Comparison of ENCODE assay signal across 1 fruit fly cellular context in the genomic region with DNA sequence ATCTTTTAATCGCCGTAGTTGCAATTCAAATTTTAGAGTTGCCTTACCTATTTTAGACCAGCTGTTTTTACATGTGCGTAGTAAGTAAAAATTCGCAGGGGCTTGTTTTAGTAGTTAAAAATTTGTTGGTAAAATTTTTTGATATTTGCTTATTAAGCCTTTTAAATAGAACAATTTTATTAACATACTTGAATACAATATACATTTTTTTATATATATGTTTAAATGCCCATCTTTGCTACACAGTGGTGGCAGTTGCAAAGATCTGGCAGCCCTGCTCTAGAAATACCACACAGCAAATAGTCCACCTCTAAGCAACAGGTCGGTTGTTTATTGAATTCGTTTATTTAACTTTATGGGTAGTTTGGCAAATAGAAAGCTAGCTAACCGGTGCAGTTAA.
TF ChIP-seq lines count a peak whose summit lies in the region.

CG10467 (minus strand) TSS at position 51 of the 400 bp plus-strand sequence.
loj (plus strand) TSS at position 291 of the 400 bp plus-strand sequence.

TF ChIP-seq in whole organism, embryonic, 481 proteins besides CTCF, POLR2A, EP300 and RAD21 (continued from another document and continues in another):
- TF ChIP-seq Fer2 (tag; optimal IDR thresholded peaks at IDR 0.05; lab: Kevin White, UChicago) (peak; percentile 94), CG18764 (GFP tag; optimal IDR thresholded peaks at IDR 0.05; lab: Kevin White, UChicago) (peak; percentile 92), rib (GFP tag; IDR thresholded peaks at IDR 0.05; lab: Robert Waterston, UW) (peak; percentile 93), oc (tag; optimal IDR thresholded peaks at IDR 0.05; lab: Kevin White, UChicago) (peak; percentile 94), aop (GFP tag; IDR thresholded peaks at IDR 0.05; lab: Robert Waterston, UW) (peak; percentile 77; the same call in 1 of the 2 replicates), dysf (GFP tag; IDR thresholded peaks at IDR 0.05; lab: Robert Waterston, UW) (peak; percentile 98), onecut (GFP tag; IDR thresholded peaks at IDR 0.05; lab: Robert Waterston, UW) (peak; percentile 82), Hmr (GFP tag; optimal IDR thresholded peaks at IDR 0.05; lab: Kevin White, UChicago) (peak; percentile 92), CG4820 (GFP tag; optimal IDR thresholded peaks at IDR 0.05; lab: Kevin White, UChicago) (peak; percentile 96), E2f1 (GFP tag; IDR thresholded peaks at IDR 0.05; lab: Robert Waterston, UW) (peak; percentile 97), Bdp1 (GFP tag; optimal IDR thresholded peaks at IDR 0.05; lab: Kevin White, UChicago) (peak; percentile 78), caup (GFP tag; optimal IDR thresholded peaks at IDR 0.05; lab: Kevin White, UChicago; ENCODE audit: severe bottlenecking) (peak; percentile 89), NK7.1 (GFP tag; optimal IDR thresholded peaks at IDR 0.05; lab: Kevin White, UChicago) (no peak), CG12236 (GFP tag; optimal IDR thresholded peaks at IDR 0.05; lab: Kevin White, UChicago) (peak; percentile 41), Hmx (GFP tag; optimal IDR thresholded peaks at IDR 0.05; lab: Kevin White, UChicago) (peak; percentile 73), CG12744 (GFP tag; optimal IDR thresholded peaks at IDR 0.05; lab: Kevin White, UChicago) (peak; percentile 66), CG2129 (GFP tag; IDR thresholded peaks at IDR 0.05; lab: Robert Waterston, UW; ENCODE audit: partially characterized antibody) (peak; percentile 63), CG1647 (GFP tag; optimal IDR thresholded peaks at IDR 0.05; lab: Kevin White, UChicago) (peak; percentile 74), fd64A (GFP tag; optimal IDR thresholded peaks at IDR 0.05; lab: Kevin White, UChicago) (peak; percentile 36), CG15269 (tag; optimal IDR thresholded peaks at IDR 0.05; lab: Kevin White, UChicago) (peak; percentile 95), CG4617 (GFP tag; optimal IDR thresholded peaks at IDR 0.05; lab: Kevin White, UChicago; ENCODE audit: borderline replicate concordance) (peak; percentile 97), CG18476 (GFP tag; optimal IDR thresholded peaks at IDR 0.05; lab: Kevin White, UChicago) (peak; percentile 83), ase (GFP tag; IDR thresholded peaks at IDR 0.05; lab: Robert Waterston, UW) (peak; percentile 96), CHES-1-like (GFP tag; optimal IDR thresholded peaks at IDR 0.05; lab: Kevin White, UChicago) (peak; percentile 73), CG2712 (tag; optimal IDR thresholded peaks at IDR 0.05; lab: Kevin White, UChicago) (peak; percentile 95), CG1792 (GFP tag; optimal IDR thresholded peaks at IDR 0.05; lab: Kevin White, UChicago) (peak; percentile 65), fd3F (GFP tag; optimal IDR thresholded peaks at IDR 0.05; lab: Kevin White, UChicago) (peak; percentile 96), cad (GFP tag; optimal IDR thresholded peaks at IDR 0.05; lab: Kevin White, UChicago) (no peak), CG6254 (GFP tag; optimal IDR thresholded peaks at IDR 0.05; lab: Kevin White, UChicago) (peak; percentile 80), org-1 (GFP tag; optimal IDR thresholded peaks at IDR 0.05; lab: Kevin White, UChicago) (peak; percentile 75), B-H2 (GFP tag; optimal IDR thresholded peaks at IDR 0.05; lab: Kevin White, UChicago) (peak; percentile 94), CG16815 (GFP tag; optimal IDR thresholded peaks at IDR 0.05; lab: Kevin White, UChicago) (peak; percentile 98), Chrac-16 (GFP tag; optimal IDR thresholded peaks at IDR 0.05; lab: Kevin White, UChicago) (peak; percentile 97), jumu (GFP tag; optimal IDR thresholded peaks at IDR 0.05; lab: Kevin White, UChicago) (peak; percentile 66), Dref (GFP tag; IDR thresholded peaks at IDR 0.05; lab: Robert Waterston, UW) (peak; percentile 47), mam (GFP tag; optimal IDR thresholded peaks at IDR 0.05; lab: Kevin White, UChicago) (peak; percentile 93), HLH54F (GFP tag; optimal IDR thresholded peaks at IDR 0.05; lab: Kevin White, UChicago) (peak; percentile 86), BEAF-32 (GFP tag; optimal IDR thresholded peaks at IDR 0.05; lab: Kevin White, UChicago) (peak; percentile 85), az2 (GFP tag; optimal IDR thresholded peaks at IDR 0.05; lab: Kevin White, UChicago) (peak; percentile 97), CG8281 (tag; optimal IDR thresholded peaks at IDR 0.05; lab: Kevin White, UChicago) (peak; percentile 81), CG1233 (GFP tag; optimal IDR thresholded peaks at IDR 0.05; lab: Kevin White, UChicago) (peak; percentile 93), Xrp1 (GFP tag; IDR thresholded peaks at IDR 0.05; lab: Robert Waterston, UW) (peak; percentile 97), CG7745 (tag; optimal IDR thresholded peaks at IDR 0.05; lab: Kevin White, UChicago) (peak; percentile 4), CG15514 (GFP tag; optimal IDR thresholded peaks at IDR 0.05; lab: Kevin White, UChicago) (peak; percentile 84), Elba2 (GFP tag; optimal IDR thresholded peaks at IDR 0.05; lab: Kevin White, UChicago) (peak; percentile 61), CG34224 (GFP tag; IDR thresholded peaks at IDR 0.05; lab: Robert Waterston, UW; ENCODE audit: partially characterized antibody) (peak; percentile 53; the same call in 1 of the 3 replicates), CG3281 (GFP tag; optimal IDR thresholded peaks at IDR 0.05; lab: Kevin White, UChicago) (peak; percentile 91), cato (GFP tag; optimal IDR thresholded peaks at IDR 0.05; lab: Kevin White, UChicago; ENCODE audit: borderline replicate concordance) (peak; percentile 94), Dbx (GFP tag; IDR thresholded peaks at IDR 0.05; lab: Robert Waterston, UW) (peak; percentile 98), CG17328 (GFP tag; IDR thresholded peaks at IDR 0.05; lab: Robert Waterston, UW) (peak; percentile 96), CG16813 (GFP tag; IDR thresholded peaks at IDR 0.05; lab: Robert Waterston, UW; ENCODE audit: partially characterized antibody) (peak; percentile 75), tin (GFP tag; optimal IDR thresholded peaks at IDR 0.05; lab: Kevin White, UChicago) (peak; percentile 97), CG10147 (GFP tag; optimal IDR thresholded peaks at IDR 0.05; lab: Kevin White, UChicago) (peak; percentile 92), sna (GFP tag; IDR thresholded peaks at IDR 0.05; lab: Robert Waterston, UW; ENCODE audit: partially characterized antibody) (peak; percentile 84), sqz (GFP tag; optimal IDR thresholded peaks at IDR 0.05; lab: Kevin White, UChicago) (no peak), CG10366 (GFP tag; IDR thresholded peaks at IDR 0.05; lab: Robert Waterston, UW) (peak; percentile 97), gsb-n (tag; optimal IDR thresholded peaks at IDR 0.05; lab: Kevin White, UChicago) (peak; percentile 94), MTF-1 (GFP tag; optimal IDR thresholded peaks at IDR 0.05; lab: Kevin White, UChicago; ENCODE audit: borderline replicate concordance) (peak; percentile 84), CG6854 (GFP tag; optimal IDR thresholded peaks at IDR 0.05; lab: Kevin White, UChicago) (peak; percentile 26), schlank (tag; optimal IDR thresholded peaks at IDR 0.05; lab: Kevin White, UChicago) (peak; percentile 64), Side (GFP tag; optimal IDR thresholded peaks at IDR 0.05; lab: Kevin White, UChicago) (peak; percentile 56), ro (GFP tag; IDR thresholded peaks at IDR 0.05; lab: Robert Waterston, UW) (peak; percentile 91), Tbp (GFP tag; optimal IDR thresholded peaks at IDR 0.05; lab: Kevin White, UChicago) (no peak), tap (tag; optimal IDR thresholded peaks at IDR 0.05; lab: Kevin White, UChicago) (peak; percentile 80), CG17186 (GFP tag; optimal IDR thresholded peaks at IDR 0.05; lab: Kevin White, UChicago) (peak; percentile 48), toy (GFP tag; IDR thresholded peaks at IDR 0.05; lab: Robert Waterston, UW) (peak; percentile 90), wor (GFP tag; IDR thresholded peaks at IDR 0.05; lab: Robert Waterston, UW) (peak; percentile 95), crp (GFP tag; optimal IDR thresholded peaks at IDR 0.05; lab: Kevin White, UChicago) (peak; percentile 91 to 97), CG32767 (GFP tag; IDR thresholded peaks at IDR 0.05; lab: Robert Waterston, UW) (peak; percentile 93), CG6683 (GFP tag; optimal IDR thresholded peaks at IDR 0.05; lab: Kevin White, UChicago) (peak; percentile 72), CG16779 (GFP tag; IDR thresholded peaks at IDR 0.05; lab: Robert Waterston, UW) (peak; percentile 88), CG9797 (GFP tag; optimal IDR thresholded peaks at IDR 0.05; lab: Kevin White, UChicago) (peak; percentile 47), disco-r (GFP tag; optimal IDR thresholded peaks at IDR 0.05; lab: Kevin White, UChicago) (peak; percentile 5), bbx (GFP tag; IDR thresholded peaks at IDR 0.05; lab: Robert Waterston, UW; ENCODE audit: partially characterized antibody) (peak; percentile 58), prd (optimal IDR thresholded peaks at IDR 0.05; lab: Kevin White, UChicago) (no peak), prd (GFP tag; IDR thresholded peaks at IDR 0.05; lab: Robert Waterston, UW) (peak; percentile 99), zen2 (GFP tag; IDR thresholded peaks at IDR 0.05; lab: Robert Waterston, UW; ENCODE audit: partially characterized antibody) (no peak), ewg (GFP tag; optimal IDR thresholded peaks at IDR 0.05; lab: Kevin White, UChicago) (peak; percentile 90), CG7963 (GFP tag; IDR thresholded peaks at IDR 0.05; lab: Robert Waterston, UW; ENCODE audit: partially characterized antibody) (no peak), CG32772 (GFP tag; IDR thresholded peaks at IDR 0.05; lab: Robert Waterston, UW) (peak; percentile 98), CG14441 (GFP tag; IDR thresholded peaks at IDR 0.05; lab: Robert Waterston, UW) (peak; percentile 98), CG12219 (GFP tag; optimal IDR thresholded peaks at IDR 0.05; lab: Kevin White, UChicago) (peak; percentile 73), Ssrp (tag; optimal IDR thresholded peaks at IDR 0.05; lab: Kevin White, UChicago) (peak; percentile 98), bcd (GFP tag; optimal IDR thresholded peaks at IDR 0.05; lab: Kevin White, UChicago) (peak; percentile 95), CG13775 (GFP tag; optimal IDR thresholded peaks at IDR 0.05; lab: Kevin White, UChicago) (peak; percentile 96), CG6689 (GFP tag; IDR thresholded peaks at IDR 0.05; lab: Robert Waterston, UW) (peak; percentile 96), CG9727 (GFP tag; optimal IDR thresholded peaks at IDR 0.05; lab: Kevin White, UChicago) (peak; percentile 96), Dfd (GFP tag; optimal IDR thresholded peaks at IDR 0.05; lab: Kevin White, UChicago) (peak in 1 of 2 experiments; percentile 35), otp (GFP tag; IDR thresholded peaks at IDR 0.05; lab: Robert Waterston, UW) (peak; percentile 94), CG2889 (GFP tag; IDR thresholded peaks at IDR 0.05; lab: Robert Waterston, UW) (peak; percentile 96), CG12299 (tag; optimal IDR thresholded peaks at IDR 0.05; lab: Kevin White, UChicago) (peak; percentile 81), mld (GFP tag; IDR thresholded peaks at IDR 0.05; lab: Robert Waterston, UW; ENCODE audit: partially characterized antibody) (no peak), zf30C (GFP tag; optimal IDR thresholded peaks at IDR 0.05; lab: Kevin White, UChicago) (no peak), CG14965 (GFP tag; optimal IDR thresholded peaks at IDR 0.05; lab: Kevin White, UChicago; ENCODE audit: borderline replicate concordance) (no peak), CG4424 (GFP tag; optimal IDR thresholded peaks at IDR 0.05; lab: Kevin White, UChicago) (peak; percentile 97), CG11085 (GFP tag; IDR thresholded peaks at IDR 0.05; lab: Robert Waterston, UW) (peak; percentile 97), dati (GFP tag; IDR thresholded peaks at IDR 0.05; lab: Robert Waterston, UW) (peak; percentile 80), Rfx (GFP tag; IDR thresholded peaks at IDR 0.05; lab: Robert Waterston, UW) (peak; percentile 99), trh (GFP tag; optimal IDR thresholded peaks at IDR 0.05; lab: Kevin White, UChicago) (peak; percentile 95), gem (tag; optimal IDR thresholded peaks at IDR 0.05; lab: Kevin White, UChicago) (peak; percentile 98), CG11398 (GFP tag; optimal IDR thresholded peaks at IDR 0.05; lab: Kevin White, UChicago) (peak; percentile 23), MBD-R2 (GFP tag; IDR thresholded peaks at IDR 0.05; lab: Robert Waterston, UW) (peak; percentile 99), CG10209 (GFP tag; optimal IDR thresholded peaks at IDR 0.05; lab: Kevin White, UChicago) (peak; percentile 95), CG13123 (GFP tag; optimal IDR thresholded peaks at IDR 0.05; lab: Kevin White, UChicago) (peak; percentile 92), CG34376 (GFP tag; optimal IDR thresholded peaks at IDR 0.05; lab: Kevin White, UChicago) (peak; percentile 75), dmrt11E (tag; optimal IDR thresholded peaks at IDR 0.05; lab: Kevin White, UChicago) (peak; percentile 98), knrl (GFP tag; IDR thresholded peaks at IDR 0.05; lab: Robert Waterston, UW; ENCODE audit: partially characterized antibody) (peak; percentile 86), CG10543 (GFP tag; optimal IDR thresholded peaks at IDR 0.05; lab: Kevin White, UChicago) (peak; percentile 91), Sin3A (optimal IDR thresholded peaks at IDR 0.05; lab: Kevin White, UChicago) (peak; percentile 50), Nf-YA (GFP tag; IDR thresholded peaks at IDR 0.05; lab: Robert Waterston, UW) (peak; percentile 87), CG13424 (tag; optimal IDR thresholded peaks at IDR 0.05; lab: Kevin White, UChicago) (peak; percentile 98), CG2199 (GFP tag; IDR thresholded peaks at IDR 0.05; lab: Robert Waterston, UW) (peak; percentile 94), CG6654 (GFP tag; optimal IDR thresholded peaks at IDR 0.05; lab: Kevin White, UChicago) (peak; percentile 83), zfh1 (GFP tag; IDR thresholded peaks at IDR 0.05; lab: Robert Waterston, UW) (peak; percentile 97), Atf3 (GFP tag; optimal IDR thresholded peaks at IDR 0.05; lab: Kevin White, UChicago) (peak; percentile 72), ems (GFP tag; optimal IDR thresholded peaks at IDR 0.05; lab: Kevin White, UChicago) (peak; percentile 88), Gug (GFP tag; IDR thresholded peaks at IDR 0.05; lab: Robert Waterston, UW) (peak; percentile 98), hth (optimal IDR thresholded peaks at IDR 0.05; lab: Kevin White, UChicago) (no peak), nmo (GFP tag; optimal IDR thresholded peaks at IDR 0.05; lab: Kevin White, UChicago) (peak; percentile 98), Stat92E (GFP tag; optimal IDR thresholded peaks at IDR 0.05; lab: Kevin White, UChicago) (peak in 1 of 3 experiments; percentile 86), run (tag; optimal IDR thresholded peaks at IDR 0.05; lab: Kevin White, UChicago) (peak; percentile 77), Kr (GFP tag; optimal IDR thresholded peaks at IDR 0.05; lab: Kevin White, UChicago) (peak; percentile 33), CG7987 (GFP tag; optimal IDR thresholded peaks at IDR 0.05; lab: Kevin White, UChicago) (peak; percentile 73)
